Fruit fly (Drosophila melanogaster): ENCODE data around the gene CG18304.

DNA sequence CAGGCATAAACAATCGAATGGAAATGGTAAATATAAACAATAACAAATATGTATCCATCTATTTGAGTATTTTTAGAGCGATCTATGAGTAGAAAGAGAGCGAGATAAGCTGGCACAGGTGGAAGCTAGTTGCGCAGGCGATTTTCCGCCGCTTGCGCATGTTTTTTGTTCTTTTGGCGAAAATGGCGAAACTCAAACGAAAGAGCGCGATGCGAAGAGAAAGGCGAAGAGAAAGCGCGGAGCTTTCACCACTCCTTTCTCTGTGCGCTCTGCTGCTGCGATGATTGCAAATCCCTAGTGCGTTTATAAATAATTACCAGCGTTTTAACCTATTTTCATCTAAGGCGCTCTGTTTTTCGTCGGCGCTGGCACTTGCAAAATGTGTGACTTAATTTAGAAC, 883 bp downstream of the CG18304 start:
- TF ChIP-seq esn (GFP tag; optimal IDR thresholded peaks at IDR 0.05) (no peak), Hr38 (GFP tag; optimal IDR thresholded peaks at IDR 0.05) (no peak), ss (GFP tag; optimal IDR thresholded peaks at IDR 0.05) (no peak), salr (GFP tag; optimal IDR thresholded peaks at IDR 0.05) (no peak), fkh (GFP tag; optimal IDR thresholded peaks at IDR 0.05) (no peak), CG6854 (GFP tag; optimal IDR thresholded peaks at IDR 0.05) (no peak), Eip78C (GFP tag) (no peak)

All from whole organism, prepupa.